Worm (Caenorhabditis elegans) whole organism, L4 larva: Measurements from ENCODE around the gene svh-5.

Source experiments
- aly-2 ChIP-seq: sonication (generic microtip); optimal IDR thresholded peaks from 2 replicates; lab custom pipeline; 2018; ENCODE audit warnings: missing biosample characterization, missing genetic modification characterization
- ceh-82 ChIP-seq: sonication (generic microtip); optimal IDR thresholded peaks from 2 replicates; lab custom pipeline; 2017; ENCODE audit warnings: missing biosample characterization, missing genetic modification characterization
- daf-12 ChIP-seq: fragments of 150-350 bp; optimal IDR thresholded peaks from 2 replicates; lab custom pipeline; 2014; ENCODE audit warnings: missing biosample characterization, missing genetic modification reagents, missing genetic modification characterization
- fkh-10 ChIP-seq: fragments of 150-350 bp; optimal IDR thresholded peaks from 2 replicates; lab custom pipeline; 2014; ENCODE audit warnings: missing biosample characterization, missing genetic modification reagents, missing genetic modification characterization
- fos-1 ChIP-seq: fragments of 150-350 bp; optimal IDR thresholded peaks from 2 replicates; lab custom pipeline; 2014; ENCODE audit warnings: missing biosample characterization, missing genetic modification characterization
- lin-29 ChIP-seq: fragments of 200-800 bp; sonication (Bioruptor generic); IDR thresholded peaks from 2 replicates; pipeline ENCODE4 v1.3.6; 2022; ENCODE audit warnings: missing genetic modification reagents, missing genetic modification characterization, missing compliant biosample characterization
- lin-39 ChIP-seq: fragments of 150-350 bp; optimal IDR thresholded peaks from 2 replicates; lab custom pipeline; 2014; ENCODE audit warnings: missing biosample characterization, missing genetic modification reagents, missing genetic modification characterization
- lir-3 ChIP-seq: sonication (generic microtip); optimal IDR thresholded peaks from 2 replicates; lab custom pipeline; 2016; ENCODE audit warnings: mild to moderate bottlenecking, missing genetic modification characterization, missing compliant biosample characterization
- mep-1 ChIP-seq: fragments of 150-350 bp; sonication (generic microtip); optimal IDR thresholded peaks from 3 replicates; lab custom pipeline; 2014; ENCODE audit warnings: missing biosample characterization, missing genetic modification characterization
- unc-39 ChIP-seq: sonication (generic microtip); optimal IDR thresholded peaks from 2 replicates; lab custom pipeline; 2017; ENCODE audit warnings: missing biosample characterization, missing genetic modification characterization
- unc-62 ChIP-seq, 3 experiments: fragments of 150-350 bp in 1 of 3; sonication (generic microtip); optimal IDR thresholded peaks in 2 of 3; peaks in 1 of 3; 1 replicate in 1 of 3; 2 replicates in 2 of 3; lab custom pipeline; 2014 to 2017; ENCODE audit warnings: missing biosample characterization in 3 of 3, missing genetic modification characterization in 3 of 3, missing genetic modification reagents in 3 of 3, missing genotype in 1 of 3
- zag-1 ChIP-seq: fragments of 150-350 bp; optimal IDR thresholded peaks from 2 replicates; lab custom pipeline; 2014; ENCODE audit warnings: missing biosample characterization, missing genetic modification characterization
- zip-2 ChIP-seq: fragments of 150-350 bp; optimal IDR thresholded peaks from 2 replicates; lab custom pipeline; 2014; ENCODE audit warnings: missing biosample characterization, missing genetic modification characterization

ce11 chrX:15321791-15322190 is 55.8 kb downstream of the svh-5 start:
- TF ChIP-seq unc-62 (GFP tag; optimal IDR thresholded peaks at IDR 0.05 in 1 of 2; lab: Kevin White, UChicago), result no peak
- TF ChIP-seq unc-62 (tag; optimal IDR thresholded peaks at IDR 0.05; lab: Kevin White, UChicago), result no peak
- TF ChIP-seq zag-1 (tag; lab: Kevin White, UChicago), result no peak
- TF ChIP-seq daf-12 (tag; lab: Kevin White, UChicago), result no peak
- no peak for TF ChIP-seq lin-39 (tag; lab: Kevin White, UChicago)
- no peak for TF ChIP-seq unc-39 (tag; lab: Kevin White, UChicago)
- TF ChIP-seq fos-1, result no peak
- TF ChIP-seq zip-2 (tag; lab: Kevin White, UChicago), result no peak
- TF ChIP-seq fkh-10 (GFP tag; lab: Kevin White, UChicago), result no peak
- TF ChIP-seq lin-29, result no peak
- no peak for TF ChIP-seq mep-1 (tag; lab: Kevin White, UChicago)
- no peak for TF ChIP-seq aly-2 (tag; lab: Kevin White, UChicago)
- TF ChIP-seq ceh-82 (tag; lab: Kevin White, UChicago), result no peak
- TF ChIP-seq lir-3 (tag; lab: Kevin White, UChicago), result no peak
